Fruit fly (Drosophila melanogaster) whole organism, embryonic: Measurements from ENCODE around the gene nAChRalpha3.

ENCODE experiments used
- Atf-2 ChIP-seq: fragments of 200-800 bp; sonication (Bioruptor generic); optimal IDR thresholded peaks from 2 replicates; lab custom pipeline; 2016; ENCODE audit warnings: missing biosample characterization, missing genetic modification characterization
- B-H1 ChIP-seq: fragments of 200-800 bp; sonication (Bioruptor generic); IDR thresholded peaks from 3 replicates; pipeline ENCODE4 v1.3.6; 2022; ENCODE audit warnings: missing biosample characterization, missing genetic modification characterization
- CG10209 ChIP-seq: fragments of 200-800 bp; sonication (Bioruptor generic); optimal IDR thresholded peaks from 3 replicates; lab custom pipeline; 2017; ENCODE audit warnings: missing biosample characterization, mild to moderate bottlenecking, missing genetic modification characterization, missing genetic modification reagents
- CG1529 ChIP-seq: fragments of 200-800 bp; sonication (Bioruptor generic); optimal IDR thresholded peaks from 3 replicates; lab custom pipeline; 2018; ENCODE audit warnings: missing biosample characterization, missing genetic modification characterization
- CG33213 ChIP-seq: fragments of 200-800 bp; sonication (Bioruptor generic); optimal IDR thresholded peaks from 3 replicates; lab custom pipeline; 2016; ENCODE audit warnings: missing biosample characterization, missing genetic modification characterization
- btn ChIP-seq: fragments of 200-800 bp; sonication (Bioruptor generic); optimal IDR thresholded peaks from 2 replicates; lab custom pipeline; 2016; ENCODE audit warnings: missing biosample characterization, missing genetic modification characterization
- crc ChIP-seq: fragments of 200-800 bp; sonication (Bioruptor generic); optimal IDR thresholded peaks from 2 replicates; lab custom pipeline; 2016; ENCODE audit warnings: missing biosample characterization, missing genetic modification characterization
- fru ChIP-seq: fragments of >200 bp; optimal IDR thresholded peaks from 2 replicates; lab custom pipeline; 2017
- gce ChIP-seq: fragments of 200-800 bp; sonication (Bioruptor generic); IDR thresholded peaks from 3 replicates; pipeline ENCODE4 v1.3.6; 2022; ENCODE audit warnings: missing biosample characterization, missing genetic modification characterization
- gcm2 ChIP-seq: fragments of 200-800 bp; sonication (Bioruptor generic); optimal IDR thresholded peaks from 2 replicates; lab custom pipeline; 2016; ENCODE audit warnings: missing biosample characterization, missing genetic modification characterization
- gfzf ChIP-seq: fragments of 200-800 bp; sonication (Bioruptor generic); optimal IDR thresholded peaks from 2 replicates; lab custom pipeline; 2016; ENCODE audit warnings: missing biosample characterization, mild to moderate bottlenecking, missing genetic modification characterization, moderate library complexity
- lov ChIP-seq, 2 experiments: fragments of 200-800 bp in 1 of 2; fragments of >200 bp in 1 of 2; sonication (Bioruptor generic) in 1 of 2; IDR thresholded peaks in 1 of 2; optimal IDR thresholded peaks in 1 of 2; 2 replicates in 1 of 2; 3 replicates in 1 of 2; pipeline versions ENCODE4 v1.3.6 to Lab custom; 2017 to 2022; ENCODE audit warnings: missing biosample characterization in 1 of 2, missing genetic modification characterization in 1 of 2
- ranshi ChIP-seq: fragments of 200-800 bp; sonication (Bioruptor generic); IDR thresholded peaks from 2 replicates; pipeline ENCODE4 v1.3.6; 2022; ENCODE audit warnings: missing biosample characterization, missing genetic modification characterization
- tgo ChIP-seq: fragments of 200-800 bp; sonication (Bioruptor generic); IDR thresholded peaks from 3 replicates; pipeline ENCODE4 v1.3.6; 2022; ENCODE audit warnings: missing biosample characterization, missing genetic modification characterization

DNA sequence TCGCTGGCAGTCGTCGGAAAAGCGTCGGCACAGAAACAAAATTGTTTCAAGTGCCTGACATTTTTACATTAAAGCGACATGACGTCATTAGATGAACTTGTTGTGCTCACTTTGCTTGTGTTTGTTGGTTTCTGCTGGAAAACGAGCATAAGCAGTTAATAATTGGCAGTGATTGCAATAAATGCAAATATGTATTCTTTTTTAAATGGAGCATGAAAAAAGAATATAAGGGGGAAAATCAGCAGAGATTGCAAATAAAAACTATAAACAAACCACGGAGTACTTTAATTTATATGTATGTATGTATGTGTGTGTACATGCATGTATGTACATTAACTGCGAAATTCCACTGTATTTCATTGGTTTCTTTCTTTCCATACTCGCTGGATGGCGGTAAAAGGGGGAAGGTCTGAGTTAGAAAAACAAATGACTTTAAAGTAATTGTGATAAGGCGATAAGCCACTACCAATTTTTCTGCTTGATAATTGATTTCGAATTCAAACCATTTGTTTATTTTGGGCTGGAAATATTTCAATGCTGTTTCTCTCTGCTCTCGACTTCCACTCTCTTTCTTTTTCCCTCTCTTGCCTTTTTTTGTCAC is 46.6 kb upstream of the nAChRalpha3 start:
- TF ChIP-seq B-H1 (GFP tag; lab: Robert Waterston, UW) (no peak), CG1529 (no peak), gce (GFP tag; lab: Robert Waterston, UW) (no peak), tgo (GFP tag; lab: Robert Waterston, UW) (no peak), fru (no peak), Atf-2 (GFP tag; lab: Kevin White, UChicago) (no peak), gfzf (GFP tag; lab: Kevin White, UChicago) (no peak), lov (optimal IDR thresholded peaks at IDR 0.05; lab: Kevin White, UChicago) (no peak), lov (GFP tag; IDR thresholded peaks at IDR 0.05; lab: Robert Waterston, UW) (no peak), ranshi (GFP tag; lab: Robert Waterston, UW) (no peak), CG10209 (GFP tag; lab: Kevin White, UChicago) (no peak), CG33213 (no peak), gcm2 (no peak), crc (GFP tag; lab: Kevin White, UChicago) (no peak), btn (no peak)
